Worm (Caenorhabditis elegans): ENCODE measurements around the gene tbc-9.

ce11 chrIV:13465797-13466196, 36.9 kb downstream of the tbc-9 start, which contains the start of gene fezf-1:
- TF ChIP-seq F13H6.1 (tag; optimal IDR thresholded peaks at IDR 0.05) (no peak), ceh-2 (tag; optimal IDR thresholded peaks at IDR 0.05) (no peak)
